Worm (Caenorhabditis elegans) whole organism, young adult: ENCODE data around the gene F44A2.7.

ENCODE experiments used
- B0035.1 ChIP-seq: sonication (generic microtip); optimal IDR thresholded peaks from 2 replicates; lab custom pipeline; 2016; ENCODE audit warnings: missing genetic modification characterization, mild to moderate bottlenecking, missing compliant biosample characterization, missing genotype, missing genetic modification reagents
- D2030.7 ChIP-seq: fragments of 200-800 bp; sonication (Bioruptor generic); IDR thresholded peaks from 2 replicates; pipeline ENCODE4 v1.3.6; 2022; ENCODE audit warnings: missing genetic modification reagents, missing genetic modification characterization, missing compliant biosample characterization
- F10E7.11 ChIP-seq: sonication (generic microtip); optimal IDR thresholded peaks from 2 replicates; lab custom pipeline; 2017; ENCODE audit warnings: mild to moderate bottlenecking, missing genetic modification characterization, moderate library complexity, missing compliant biosample characterization
- F33H1.4 ChIP-seq: fragments of 200-800 bp; sonication (Bioruptor generic); IDR thresholded peaks from 2 replicates; pipeline ENCODE4 v1.3.6; 2022; ENCODE audit warnings: missing genetic modification reagents, missing genetic modification characterization, missing compliant biosample characterization
- F37B4.10 ChIP-seq: fragments of 200-800 bp; sonication (Bioruptor generic); IDR thresholded peaks from 2 replicates; pipeline ENCODE4 v1.3.6; 2022; ENCODE audit warnings: missing genetic modification characterization, missing compliant biosample characterization
- F49E8.2 ChIP-seq: sonication (generic microtip); optimal IDR thresholded peaks from 3 replicates; lab custom pipeline; 2017; ENCODE audit warnings: missing genetic modification characterization, mild to moderate bottlenecking, missing compliant biosample characterization, antibody characterized with exemption, moderate library complexity; ENCODE audit not compliant: insufficient read depth
- F55B11.4 ChIP-seq: sonication (generic microtip); optimal IDR thresholded peaks from 2 replicates; lab custom pipeline; 2016; ENCODE audit warnings: missing compliant biosample characterization, missing genetic modification characterization, borderline replicate concordance; ENCODE audit not compliant: insufficient read depth
- F57C9.4 ChIP-seq: sonication (generic microtip); optimal IDR thresholded peaks from 2 replicates; lab custom pipeline; 2017; ENCODE audit warnings: mild to moderate bottlenecking, missing genetic modification characterization, missing compliant biosample characterization
- T26A5.8 ChIP-seq: sonication (generic microtip); optimal IDR thresholded peaks from 2 replicates; lab custom pipeline; 2016; ENCODE audit warnings: missing genetic modification characterization, missing compliant biosample characterization
- Y95B8A.8 ChIP-seq: fragments of 200-800 bp; sonication (Bioruptor generic); IDR thresholded peaks from 2 replicates; pipeline ENCODE4 v1.3.6; 2022; ENCODE audit warnings: missing genetic modification reagents, missing genetic modification characterization, missing compliant biosample characterization
- aptf-2 ChIP-seq: fragments of 200-800 bp; sonication (Bioruptor generic); conservative IDR thresholded peaks from 2 replicates; pipeline ENCODE4 v1.3.6; 2022; ENCODE audit warnings: missing genetic modification reagents, missing genetic modification characterization, missing compliant biosample characterization
- aptf-3 ChIP-seq: fragments of 200-800 bp; sonication (Bioruptor generic); IDR thresholded peaks from 2 replicates; pipeline ENCODE4 v1.3.6; 2022; ENCODE audit warnings: missing genetic modification characterization, missing compliant biosample characterization
- attf-3 ChIP-seq: fragments of 200-800 bp; sonication (Bioruptor generic); conservative IDR thresholded peaks from 2 replicates; pipeline ENCODE4 v1.3.6; 2022; ENCODE audit warnings: missing genetic modification reagents, missing genetic modification characterization, missing compliant biosample characterization
- bed-2 ChIP-seq: fragments of 200-800 bp; sonication (Bioruptor generic); IDR thresholded peaks from 2 replicates; pipeline ENCODE4 v1.3.6; 2022; ENCODE audit warnings: missing genetic modification reagents, missing genetic modification characterization, missing compliant biosample characterization
- ceh-100 ChIP-seq: fragments of 200-800 bp; sonication (Bioruptor generic); IDR thresholded peaks from 2 replicates; pipeline ENCODE4 v1.3.6; 2022; ENCODE audit warnings: missing genetic modification reagents, missing genetic modification characterization, missing compliant biosample characterization
- ceh-40 ChIP-seq: fragments of 200-800 bp; sonication (Bioruptor generic); IDR thresholded peaks from 2 replicates; pipeline ENCODE4 v1.3.6; 2022; ENCODE audit warnings: missing genetic modification characterization, missing compliant biosample characterization
- ceh-91 ChIP-seq: fragments of 200-800 bp; sonication (Bioruptor generic); IDR thresholded peaks from 2 replicates; pipeline ENCODE4 v1.3.6; 2022; ENCODE audit warnings: missing genetic modification reagents, missing genetic modification characterization, missing compliant biosample characterization
- die-1 ChIP-seq: sonication (generic microtip); optimal IDR thresholded peaks from 2 replicates; lab custom pipeline; 2016; ENCODE audit warnings: missing genotype, mild to moderate bottlenecking, missing genetic modification characterization, missing compliant biosample characterization
- dpff-1 ChIP-seq: sonication (generic microtip); optimal IDR thresholded peaks from 2 replicates; lab custom pipeline; 2017; ENCODE audit warnings: mild to moderate bottlenecking, missing genetic modification characterization, missing compliant biosample characterization
- egrh-3 ChIP-seq: fragments of 200-800 bp; sonication (Bioruptor generic); IDR thresholded peaks from 2 replicates; pipeline ENCODE4 v1.3.6; 2022; ENCODE audit warnings: missing genetic modification reagents, missing genetic modification characterization, missing compliant biosample characterization
- ets-4 ChIP-seq: fragments of 200-800 bp; sonication (Bioruptor generic); optimal IDR thresholded peaks from 2 replicates; lab custom pipeline; 2018; ENCODE audit warnings: mild to moderate bottlenecking, missing genetic modification characterization, missing compliant biosample characterization
- hlh-12 ChIP-seq: sonication (generic microtip); optimal IDR thresholded peaks from 2 replicates; lab custom pipeline; 2016; ENCODE audit warnings: missing genetic modification characterization, missing compliant biosample characterization
- lin-26 ChIP-seq: fragments of 200-800 bp; sonication (Bioruptor generic); IDR thresholded peaks from 2 replicates; pipeline ENCODE4 v1.3.6; 2022; ENCODE audit warnings: missing genetic modification reagents, missing genetic modification characterization, missing compliant biosample characterization
- lin-40 ChIP-seq: sonication (generic microtip); optimal IDR thresholded peaks from 2 replicates; lab custom pipeline; 2016; ENCODE audit warnings: missing genetic modification characterization, mild to moderate bottlenecking, missing compliant biosample characterization, missing genotype, missing genetic modification reagents
- lir-1 ChIP-seq: fragments of 200-800 bp; sonication (Bioruptor generic); conservative IDR thresholded peaks from 2 replicates; pipeline ENCODE4 v1.3.6; 2022; ENCODE audit warnings: missing genetic modification reagents, missing genetic modification characterization, missing compliant biosample characterization
- madf-10 ChIP-seq: sonication (generic microtip); optimal IDR thresholded peaks from 2 replicates; lab custom pipeline; 2016; ENCODE audit warnings: mild to moderate bottlenecking, missing genetic modification characterization, missing compliant biosample characterization
- madf-3 ChIP-seq: fragments of 200-800 bp; sonication (Bioruptor generic); IDR thresholded peaks from 2 replicates; pipeline ENCODE4 v1.3.6; 2022; ENCODE audit warnings: missing genetic modification reagents, missing genetic modification characterization, missing compliant biosample characterization
- mcd-1 ChIP-seq: fragments of 200-800 bp; sonication (Bioruptor generic); IDR thresholded peaks from 2 replicates; pipeline ENCODE4 v1.3.6; 2022; ENCODE audit warnings: missing genetic modification reagents, missing genetic modification characterization, missing compliant biosample characterization
- mel-28 ChIP-seq: sonication (generic microtip); optimal IDR thresholded peaks from 2 replicates; lab custom pipeline; 2016; ENCODE audit warnings: borderline replicate concordance, mild to moderate bottlenecking, missing genetic modification characterization, missing compliant biosample characterization
- mxl-1 ChIP-seq: sonication (generic microtip); optimal IDR thresholded peaks from 2 replicates; lab custom pipeline; 2016; ENCODE audit warnings: missing genetic modification characterization, missing compliant biosample characterization
- nhr-179 ChIP-seq: sonication (generic microtip); optimal IDR thresholded peaks from 2 replicates; lab custom pipeline; 2016; ENCODE audit warnings: mild to moderate bottlenecking, missing genetic modification characterization, missing compliant biosample characterization
- nhr-27 ChIP-seq: fragments of 200-800 bp; sonication (Bioruptor generic); optimal IDR thresholded peaks from 2 replicates; lab custom pipeline; 2018; ENCODE audit warnings: mild to moderate bottlenecking, missing genetic modification characterization, moderate library complexity, missing compliant biosample characterization
- nhr-80 ChIP-seq: sonication (generic microtip); optimal IDR thresholded peaks from 2 replicates; lab custom pipeline; 2016; ENCODE audit warnings: missing genetic modification characterization, missing compliant biosample characterization
- pbrm-1 ChIP-seq: fragments of 200-800 bp; sonication (Bioruptor generic); IDR thresholded peaks from 2 replicates; pipeline ENCODE4 v1.3.6; 2022; ENCODE audit warnings: missing genetic modification reagents, missing genetic modification characterization, missing compliant biosample characterization
- rcor-1 ChIP-seq: fragments of 200-800 bp; sonication (Bioruptor generic); IDR thresholded peaks from 2 replicates; pipeline ENCODE4 v1.3.6; 2022; ENCODE audit warnings: missing genetic modification reagents, missing genetic modification characterization, missing compliant biosample characterization
- sdz-38 ChIP-seq: sonication (generic microtip); optimal IDR thresholded peaks from 2 replicates; lab custom pipeline; 2016; ENCODE audit warnings: missing genotype, missing genetic modification characterization, missing compliant biosample characterization
- sea-2 ChIP-seq: fragments of 200-800 bp; sonication (Bioruptor generic); IDR thresholded peaks from 2 replicates; pipeline ENCODE4 v1.3.6; 2022; ENCODE audit warnings: missing genetic modification characterization, missing compliant biosample characterization
- snpc-1.1 ChIP-seq: sonication (generic microtip); optimal IDR thresholded peaks from 2 replicates; lab custom pipeline; 2017; ENCODE audit warnings: missing genetic modification characterization, mild to moderate bottlenecking, missing compliant biosample characterization, antibody characterized with exemption, moderate library complexity, missing genotype, missing genetic modification reagents; ENCODE audit not compliant: insufficient read depth
- snpc-1.3 ChIP-seq: sonication (generic microtip); optimal IDR thresholded peaks from 2 replicates; lab custom pipeline; 2017; ENCODE audit warnings: missing genetic modification characterization, mild to moderate bottlenecking, missing compliant biosample characterization, antibody characterized with exemption, moderate library complexity, missing genotype, missing genetic modification reagents; ENCODE audit not compliant: insufficient read depth
- sptf-2 ChIP-seq: fragments of 200-800 bp; sonication (Bioruptor generic); optimal IDR thresholded peaks from 2 replicates; lab custom pipeline; 2018; ENCODE audit warnings: mild to moderate bottlenecking, missing genetic modification characterization, missing compliant biosample characterization
- tbp1 ChIP-seq: fragments of 200-800 bp; sonication (Bioruptor generic); optimal IDR thresholded peaks from 2 replicates; lab custom pipeline; 2018; ENCODE audit warnings: mild to moderate bottlenecking, missing genetic modification characterization, missing compliant biosample characterization
- tbx-9 ChIP-seq: sonication (generic microtip); optimal IDR thresholded peaks from 2 replicates; lab custom pipeline; 2016; ENCODE audit warnings: borderline replicate concordance, missing genetic modification characterization, inconsistent platforms, missing compliant biosample characterization
- unc-130 ChIP-seq: sonication (generic microtip); optimal IDR thresholded peaks from 2 replicates; lab custom pipeline; 2016; ENCODE audit warnings: missing genetic modification reagents, missing genetic modification characterization, missing compliant biosample characterization
- xnd-1 ChIP-seq: sonication (generic microtip); optimal IDR thresholded peaks from 2 replicates; lab custom pipeline; 2016; ENCODE audit warnings: missing genotype, missing genetic modification reagents, missing genetic modification characterization, missing compliant biosample characterization
- zfh-2 ChIP-seq: fragments of 200-800 bp; sonication (Bioruptor generic); conservative IDR thresholded peaks from 2 replicates; pipeline ENCODE4 v1.3.6; 2022; ENCODE audit warnings: missing genetic modification reagents, missing genetic modification characterization, missing compliant biosample characterization
- ztf-28 ChIP-seq: fragments of 200-800 bp; sonication (Bioruptor generic); IDR thresholded peaks from 2 replicates; pipeline ENCODE4 v1.3.6; 2022; ENCODE audit warnings: missing genetic modification reagents, missing genetic modification characterization, missing compliant biosample characterization

F44A2.7 gene

ce11 chrV:9343629-9344624, 22.6 kb downstream of the F44A2.7 start, which contains the start of gene tos-1 (continued):
- TF ChIP-seq nhr-80 (peak; percentile 94), mel-28 (tag; lab: Kevin White, UChicago) (peak; percentile 78), ets-4 (GFP tag; lab: Kevin White, UChicago) (peak; percentile 29), F10E7.11 (peak; percentile 56), Y95B8A.8 (GFP tag; lab: Robert Waterston, UW) (peak; percentile 96), aptf-2 (GFP tag; lab: Robert Waterston, UW) (0 out of 2 replicates have a peak, but pooled peaks have one; percentile 42), zfh-2 (GFP tag; lab: Robert Waterston, UW) (no peak; the same call in 1 of the 2 replicates), snpc-1.3 (tag; lab: Kevin White, UChicago) (no peak), nhr-179 (tag; lab: Kevin White, UChicago) (no peak), dpff-1 (peak; percentile 71), lir-1 (peak; percentile 94), madf-10 (tag; lab: Kevin White, UChicago) (peak; percentile 96), ztf-28 (GFP tag; lab: Robert Waterston, UW) (0 out of 2 replicates have a peak, but pooled peaks have one; percentile 60), mcd-1 (peak; percentile 88), egrh-3 (GFP tag; lab: Robert Waterston, UW) (peak; percentile 53; the same call in 1 of the 2 replicates), F55B11.4 (tag; lab: Kevin White, UChicago) (no peak), D2030.7 (GFP tag; lab: Robert Waterston, UW) (peak; percentile 85), F33H1.4 (peak; percentile 62), T26A5.8 (tag; lab: Kevin White, UChicago) (no peak), bed-2 (no peak), nhr-27 (tag; lab: Kevin White, UChicago) (peak; percentile 82), hlh-12 (tag; lab: Kevin White, UChicago) (no peak), mxl-1 (tag; lab: Kevin White, UChicago) (no peak), rcor-1 (GFP tag; lab: Robert Waterston, UW) (peak; percentile 81), ceh-100 (GFP tag; lab: Robert Waterston, UW) (peak; percentile 66), attf-3 (GFP tag; lab: Robert Waterston, UW) (peak; percentile 87), tbp1 (peak; percentile 84), snpc-1.1 (tag; lab: Kevin White, UChicago) (no peak), tbx-9 (no peak), F49E8.2 (tag; lab: Kevin White, UChicago) (peak; percentile 27), unc-130 (peak; percentile 21), xnd-1 (tag; lab: Kevin White, UChicago) (no peak), ceh-91 (peak; percentile 71), sdz-38 (tag; lab: Kevin White, UChicago) (no peak), lin-40 (tag; lab: Kevin White, UChicago) (peak; percentile 99), aptf-3 (GFP tag; lab: Robert Waterston, UW) (no peak), F37B4.10 (GFP tag; lab: Robert Waterston, UW) (0 out of 2 replicates have a peak, but pooled peaks have one; percentile 63), madf-3 (peak; percentile 100), ceh-40 (GFP tag; lab: Robert Waterston, UW) (no peak), sea-2 (peak; percentile 67; the same call in 1 of the 2 replicates), lin-26 (peak; percentile 74; the same call in 1 of the 2 replicates), die-1 (tag; lab: Kevin White, UChicago) (peak; percentile 88), F57C9.4 (tag; lab: Kevin White, UChicago) (peak; percentile 84), B0035.1 (tag; lab: Kevin White, UChicago) (peak; percentile 91), pbrm-1 (GFP tag; lab: Robert Waterston, UW) (peak; percentile 98), sptf-2 (GFP tag; lab: Kevin White, UChicago) (no peak)
